Fruit fly (Drosophila melanogaster) whole organism, embryonic: ENCODE data around the gene cype.
A peak's percentile ranks its signal among the peaks of the same experiment; 100 is the strongest.

Experiments used
- Antp ChIP-seq: fragments of 200-800 bp; sonication (Bioruptor generic); optimal IDR thresholded peaks from 3 replicates; lab custom pipeline; 2016; ENCODE audit warnings: missing biosample characterization, missing genetic modification characterization
- Bgb ChIP-seq: fragments of 200-800 bp; sonication (Bioruptor generic); IDR thresholded peaks from 2 replicates; pipeline ENCODE4 v1.3.6; 2022; ENCODE audit warnings: missing biosample characterization, missing genetic modification characterization; ENCODE audit not compliant: partially characterized antibody
- CG10209 ChIP-seq: fragments of 200-800 bp; sonication (Bioruptor generic); optimal IDR thresholded peaks from 3 replicates; lab custom pipeline; 2017; ENCODE audit warnings: missing biosample characterization, mild to moderate bottlenecking, missing genetic modification characterization, missing genetic modification reagents
- CG15601 ChIP-seq: fragments of 200-800 bp; sonication (Bioruptor generic); optimal IDR thresholded peaks from 3 replicates; lab custom pipeline; 2019; ENCODE audit warnings: missing biosample characterization, mild to moderate bottlenecking, missing genetic modification characterization, moderate library complexity
- CG15696 ChIP-seq: fragments of 200-800 bp; sonication (Bioruptor generic); optimal IDR thresholded peaks from 2 replicates; lab custom pipeline; 2019; ENCODE audit warnings: missing biosample characterization, mild to moderate bottlenecking, missing genetic modification characterization, moderate library complexity
- CG16813 ChIP-seq: fragments of 200-800 bp; sonication (Bioruptor generic); IDR thresholded peaks from 3 replicates; pipeline ENCODE4 v1.3.6; 2022; ENCODE audit warnings: missing biosample characterization, missing genetic modification characterization; ENCODE audit not compliant: partially characterized antibody
- CG17912 ChIP-seq: fragments of 200-800 bp; sonication (Bioruptor generic); optimal IDR thresholded peaks from 2 replicates; lab custom pipeline; 2018; ENCODE audit warnings: missing biosample characterization, mild to moderate bottlenecking, missing genetic modification characterization
- CG18476 ChIP-seq: fragments of 200-800 bp; sonication (Bioruptor generic); optimal IDR thresholded peaks from 2 replicates; lab custom pipeline; 2016; ENCODE audit warnings: missing biosample characterization, mild to moderate bottlenecking, missing genetic modification characterization
- CG3995 ChIP-seq: fragments of 200-800 bp; sonication (Bioruptor generic); optimal IDR thresholded peaks from 3 replicates; lab custom pipeline; 2016; ENCODE audit warnings: missing biosample characterization, missing genetic modification characterization
- CG4328 ChIP-seq: fragments of 200-800 bp; sonication (Bioruptor generic); optimal IDR thresholded peaks from 3 replicates; lab custom pipeline; 2017; ENCODE audit warnings: missing biosample characterization, missing genetic modification reagents, missing genetic modification characterization
- CG6765 ChIP-seq: fragments of 200-800 bp; sonication (Bioruptor generic); optimal IDR thresholded peaks from 3 replicates; lab custom pipeline; 2017; ENCODE audit warnings: missing biosample characterization, mild to moderate bottlenecking, missing genetic modification characterization
- CG7372 ChIP-seq: fragments of 200-800 bp; sonication (Bioruptor generic); IDR thresholded peaks from 2 replicates; pipeline ENCODE4 v1.3.6; 2022; ENCODE audit warnings: missing biosample characterization, missing genetic modification characterization
- CG7839 ChIP-seq: fragments of 200-800 bp; sonication (Bioruptor generic); optimal IDR thresholded peaks from 3 replicates; lab custom pipeline; 2018; ENCODE audit warnings: missing biosample characterization, mild to moderate bottlenecking, missing genetic modification characterization, moderate library complexity
- CG7987 ChIP-seq: fragments of 200-800 bp; sonication (Bioruptor generic); optimal IDR thresholded peaks from 2 replicates; lab custom pipeline; 2018; ENCODE audit warnings: missing biosample characterization, mild to moderate bottlenecking, missing genetic modification characterization, moderate library complexity
- CG8290 ChIP-seq, 3 experiments: fragments of 200-800 bp; sonication (Bioruptor generic); optimal IDR thresholded peaks; 2 replicates each; lab custom pipeline; 2016 to 2019; ENCODE audit warnings: missing biosample characterization in 3 of 3, missing genetic modification characterization in 3 of 3, mild to moderate bottlenecking in 2 of 3, moderate library complexity in 1 of 3
- CG8924 ChIP-seq: fragments of 200-800 bp; optimal IDR thresholded peaks from 3 replicates; lab custom pipeline; 2019; ENCODE audit warnings: missing biosample characterization, mild to moderate bottlenecking, missing genetic modification characterization, moderate library complexity
- CG9727 ChIP-seq: fragments of 200-800 bp; sonication (Bioruptor generic); optimal IDR thresholded peaks from 3 replicates; lab custom pipeline; 2017; ENCODE audit warnings: missing biosample characterization, mild to moderate bottlenecking, missing genetic modification characterization
- CG9817 ChIP-seq: fragments of 200-800 bp; sonication (Bioruptor generic); optimal IDR thresholded peaks from 2 replicates; lab custom pipeline; 2018; ENCODE audit warnings: missing biosample characterization, mild to moderate bottlenecking, missing genetic modification characterization, moderate library complexity
- CG9876 ChIP-seq: fragments of 200-800 bp; sonication (Bioruptor generic); optimal IDR thresholded peaks from 2 replicates; lab custom pipeline; 2016; ENCODE audit warnings: missing biosample characterization, missing genetic modification characterization
- CTCF ChIP-seq: fragments of 200-800 bp; sonication (Bioruptor generic); optimal IDR thresholded peaks from 2 replicates; lab custom pipeline; 2017; ENCODE audit warnings: missing biosample characterization, mild to moderate bottlenecking, missing genetic modification characterization, moderate library complexity
- HLH4C ChIP-seq: fragments of 200-800 bp; sonication (Bioruptor generic); IDR thresholded peaks from 3 replicates; pipeline ENCODE4 v1.3.6; 2022; ENCODE audit warnings: missing biosample characterization, missing genetic modification characterization; ENCODE audit not compliant: partially characterized antibody
- HLHmδ ChIP-seq: fragments of 200-800 bp; sonication (Bioruptor generic); optimal IDR thresholded peaks from 2 replicates; lab custom pipeline; 2018; ENCODE audit warnings: missing biosample characterization, mild to moderate bottlenecking, missing genetic modification characterization, moderate library complexity
- Kr ChIP-seq: fragments of 200-800 bp; sonication (Bioruptor generic); optimal IDR thresholded peaks from 2 replicates; lab custom pipeline; 2017; ENCODE audit warnings: missing biosample characterization, mild to moderate bottlenecking, missing genetic modification characterization
- NC2α ChIP-seq: fragments of 200-800 bp; sonication (Bioruptor generic); optimal IDR thresholded peaks from 2 replicates; lab custom pipeline; 2016; ENCODE audit warnings: missing biosample characterization, missing genetic modification characterization
- NFAT ChIP-seq: fragments of 200-800 bp; sonication (Bioruptor generic); IDR thresholded peaks from 2 replicates; pipeline ENCODE4 v1.3.6; 2022; ENCODE audit warnings: missing biosample characterization, missing genetic modification characterization
- Scr ChIP-seq: fragments of 200-800 bp; sonication (Bioruptor generic); IDR thresholded peaks from 2 replicates; pipeline ENCODE4 v1.3.6; 2022; ENCODE audit warnings: missing biosample characterization, missing genetic modification characterization; ENCODE audit not compliant: partially characterized antibody
- Spps ChIP-seq: fragments of 200-800 bp; sonication (Bioruptor generic); optimal IDR thresholded peaks from 2 replicates; lab custom pipeline; 2018; ENCODE audit warnings: missing biosample characterization, mild to moderate bottlenecking, missing genetic modification characterization
- Sry-β ChIP-seq: fragments of 200-800 bp; sonication (Bioruptor generic); optimal IDR thresholded peaks from 2 replicates; lab custom pipeline; 2018; ENCODE audit warnings: missing biosample characterization, mild to moderate bottlenecking, missing genetic modification characterization, moderate library complexity
- Sry-δ ChIP-seq: fragments of 200-800 bp; sonication (Bioruptor generic); optimal IDR thresholded peaks from 2 replicates; lab custom pipeline; 2016; ENCODE audit warnings: missing biosample characterization, missing genetic modification characterization
- al ChIP-seq: fragments of 200-800 bp; sonication (Bioruptor generic); IDR thresholded peaks from 2 replicates; pipeline ENCODE4 v1.3.6; 2022; ENCODE audit warnings: missing biosample characterization, missing genetic modification characterization
- az2 ChIP-seq: fragments of 200-800 bp; sonication (Bioruptor generic); optimal IDR thresholded peaks from 3 replicates; lab custom pipeline; 2016; ENCODE audit warnings: missing biosample characterization, missing genetic modification characterization
- bowl ChIP-seq: fragments of 200-800 bp; sonication (Bioruptor generic); IDR thresholded peaks from 2 replicates; pipeline ENCODE4 v1.3.6; 2022; ENCODE audit warnings: missing biosample characterization, missing genetic modification characterization
- chinmo ChIP-seq: fragments of 200-800 bp; sonication (Bioruptor generic); IDR thresholded peaks from 4 replicates; pipeline ENCODE4 v1.3.6; 2022; ENCODE audit warnings: missing biosample characterization, missing genetic modification characterization; ENCODE audit not compliant: partially characterized antibody
- fd102C ChIP-seq: fragments of 200-800 bp; sonication (Bioruptor generic); optimal IDR thresholded peaks from 2 replicates; lab custom pipeline; 2018; ENCODE audit warnings: missing biosample characterization, mild to moderate bottlenecking, missing genetic modification characterization, moderate library complexity
- gce ChIP-seq: fragments of 200-800 bp; sonication (Bioruptor generic); IDR thresholded peaks from 3 replicates; pipeline ENCODE4 v1.3.6; 2022; ENCODE audit warnings: missing biosample characterization, missing genetic modification characterization
- ind ChIP-seq: fragments of 200-800 bp; sonication (Bioruptor generic); optimal IDR thresholded peaks from 3 replicates; lab custom pipeline; 2016; ENCODE audit warnings: missing biosample characterization, missing genetic modification characterization
- jing ChIP-seq: fragments of 200-800 bp; sonication (Bioruptor generic); optimal IDR thresholded peaks from 2 replicates; lab custom pipeline; 2018; ENCODE audit warnings: missing biosample characterization, mild to moderate bottlenecking, missing genetic modification characterization
- jumu ChIP-seq: fragments of 200-800 bp; sonication (Bioruptor generic); optimal IDR thresholded peaks from 3 replicates; lab custom pipeline; 2016; ENCODE audit warnings: missing biosample characterization, missing genetic modification characterization
- lmd ChIP-seq: fragments of 200-800 bp; sonication (Bioruptor generic); IDR thresholded peaks from 2 replicates; pipeline ENCODE4 v1.3.6; 2022; ENCODE audit warnings: missing biosample characterization, missing genetic modification characterization
- lov ChIP-seq, 2 experiments: fragments of 200-800 bp in 1 of 2; fragments of >200 bp in 1 of 2; sonication (Bioruptor generic) in 1 of 2; IDR thresholded peaks in 1 of 2; optimal IDR thresholded peaks in 1 of 2; 2 replicates in 1 of 2; 3 replicates in 1 of 2; pipeline versions ENCODE4 v1.3.6 to Lab custom; 2017 to 2022; ENCODE audit warnings: missing biosample characterization in 1 of 2, missing genetic modification characterization in 1 of 2
- prd ChIP-seq, 3 experiments: fragments of >200 bp in 2 of 3; fragments of 200-800 bp in 1 of 3; sonication (Bioruptor generic) in 1 of 3; optimal IDR thresholded peaks in 2 of 3; IDR thresholded peaks in 1 of 3; 2 replicates in 2 of 3; 3 replicates in 1 of 3; pipeline versions ENCODE4 v1.3.6 to Lab custom; 2017 to 2022; ENCODE audit warnings: missing biosample characterization in 1 of 3, missing genetic modification characterization in 1 of 3
- ranshi ChIP-seq: fragments of 200-800 bp; sonication (Bioruptor generic); IDR thresholded peaks from 2 replicates; pipeline ENCODE4 v1.3.6; 2022; ENCODE audit warnings: missing biosample characterization, missing genetic modification characterization
- repo ChIP-seq: fragments of 200-800 bp; sonication (Bioruptor generic); optimal IDR thresholded peaks from 2 replicates; lab custom pipeline; 2016; ENCODE audit warnings: missing biosample characterization, missing genetic modification characterization
- sim ChIP-seq: fragments of 200-800 bp; sonication (Bioruptor generic); IDR thresholded peaks from 2 replicates; pipeline ENCODE4 v1.3.6; 2022; ENCODE audit warnings: missing biosample characterization, missing genetic modification characterization
- slp2 ChIP-seq: fragments of 200-800 bp; sonication (Bioruptor generic); optimal IDR thresholded peaks from 2 replicates; lab custom pipeline; 2016; ENCODE audit warnings: missing biosample characterization, missing genetic modification characterization
- tll ChIP-seq, 2 experiments: fragments of 200-800 bp in 1 of 2; fragments of >200 bp in 1 of 2; sonication (Bioruptor generic) in 1 of 2; optimal IDR thresholded peaks; 2 replicates each; lab custom pipeline; 2017 to 2019; ENCODE audit warnings: missing biosample characterization in 2 of 2, missing genetic modification characterization in 2 of 2, mild to moderate bottlenecking in 1 of 2, moderate library complexity in 1 of 2
- yki ChIP-seq: fragments of >200 bp; optimal IDR thresholded peaks from 3 replicates; lab custom pipeline; 2018
- zfh2 ChIP-seq: fragments of 200-800 bp; sonication (Bioruptor generic); optimal IDR thresholded peaks from 2 replicates; lab custom pipeline; 2016; ENCODE audit warnings: missing biosample characterization, missing genetic modification characterization

Gene cype

DNA sequence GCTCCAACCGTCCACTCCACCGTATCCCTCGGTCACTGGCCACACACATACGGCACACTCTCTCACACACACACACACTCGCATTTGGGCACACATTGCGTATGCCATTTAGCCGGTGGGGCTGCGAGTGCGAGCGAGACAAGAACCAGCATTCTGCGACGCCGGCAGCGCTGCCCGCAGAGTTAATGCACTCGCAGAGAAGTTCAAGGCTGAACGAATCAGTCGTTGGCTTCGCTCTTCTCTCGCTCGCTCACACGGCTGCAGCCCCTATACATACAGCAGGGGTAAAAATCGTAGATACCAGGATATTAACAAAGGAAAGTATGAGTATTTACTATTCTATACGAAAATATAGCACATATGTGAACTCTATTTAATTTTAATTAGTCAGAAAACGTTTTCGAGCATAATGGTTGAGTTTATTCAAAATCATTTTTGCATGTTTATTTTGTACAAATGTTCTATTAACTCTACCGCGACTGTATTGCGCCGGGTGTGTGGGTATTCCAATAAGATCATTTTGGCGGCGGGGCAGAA is 34.0 kb upstream of the cype start (continued):
- peak; percentile 66; the same call in 1 of the 4 replicates for TF ChIP-seq chinmo (GFP tag; lab: Robert Waterston, UW)
- peak; percentile 5 for TF ChIP-seq CG9817 (tag; lab: Kevin White, UChicago)
- TF ChIP-seq repo (GFP tag; lab: Kevin White, UChicago): peak; percentile 19
- TF ChIP-seq CG4328 (GFP tag; lab: Kevin White, UChicago): peak; percentile 32
- no peak for TF ChIP-seq Kr (GFP tag; lab: Kevin White, UChicago)
- TF ChIP-seq Scr (GFP tag; lab: Robert Waterston, UW): no peak
- no peak for TF ChIP-seq prd (optimal IDR thresholded peaks at IDR 0.05; lab: Kevin White, UChicago)
- peak; percentile 81 for TF ChIP-seq prd (GFP tag; IDR thresholded peaks at IDR 0.05; lab: Robert Waterston, UW)
- no peak for TF ChIP-seq HLH4C
- TF ChIP-seq bowl (GFP tag; lab: Robert Waterston, UW): no peak
- no peak for TF ChIP-seq zfh2 (GFP tag; lab: Kevin White, UChicago)
- TF ChIP-seq yki: peak; percentile 31
- TF ChIP-seq NFAT (GFP tag; lab: Robert Waterston, UW): no peak
- no peak for TF ChIP-seq sim
- peak; percentile 64 for TF ChIP-seq CG10209 (GFP tag; lab: Kevin White, UChicago)
- TF ChIP-seq CG7839 (tag; lab: Kevin White, UChicago): peak; percentile 83
- peak; percentile 28 for TF ChIP-seq fd102C (GFP tag; lab: Kevin White, UChicago)
- TF ChIP-seq CG16813: no peak
- TF ChIP-seq gce: no peak; the same call in 2 of the 3 replicates
- TF ChIP-seq CG7987: no peak
- peak; percentile 78 for TF ChIP-seq Spps (tag; lab: Kevin White, UChicago)
- peak; percentile 68 for TF ChIP-seq CG8290 (GFP tag; optimal IDR thresholded peaks at IDR 0.05; lab: Kevin White, UChicago)
- TF ChIP-seq CG8290 (tag; optimal IDR thresholded peaks at IDR 0.05; lab: Kevin White, UChicago): peak; percentile 36 to 58
- TF ChIP-seq CG3995: no peak
- TF ChIP-seq lmd (GFP tag; lab: Robert Waterston, UW): peak; percentile 61
- peak; percentile 35 for TF ChIP-seq HLHmδ (GFP tag; lab: Kevin White, UChicago)
- no peak for TF ChIP-seq Bgb (GFP tag; lab: Robert Waterston, UW)
- TF ChIP-seq CG9727 (GFP tag; lab: Kevin White, UChicago): peak; percentile 81
- TF ChIP-seq tll (GFP tag; optimal IDR thresholded peaks at IDR 0.05; lab: Kevin White, UChicago): peak in 1 of 2 experiments; percentile 22
- TF ChIP-seq CG18476: peak; percentile 61
- TF ChIP-seq ind (GFP tag; lab: Kevin White, UChicago): peak; percentile 67
- TF ChIP-seq CG6765 (GFP tag; lab: Kevin White, UChicago): no peak
- TF ChIP-seq Antp (GFP tag; lab: Kevin White, UChicago): peak; percentile 30
- TF ChIP-seq CG15601 (tag; lab: Kevin White, UChicago): peak; percentile 84
- peak; percentile 6 for TF ChIP-seq slp2
- TF ChIP-seq CG8924 (tag; lab: Kevin White, UChicago): peak; percentile 85
- peak; percentile 13 for TF ChIP-seq CTCF (GFP tag; lab: Kevin White, UChicago)
- TF ChIP-seq al (GFP tag; lab: Robert Waterston, UW): no peak
- peak; percentile 40 for TF ChIP-seq jing (GFP tag; lab: Kevin White, UChicago)
- no peak for TF ChIP-seq lov (optimal IDR thresholded peaks at IDR 0.05; lab: Kevin White, UChicago)
- TF ChIP-seq lov (GFP tag; IDR thresholded peaks at IDR 0.05; lab: Robert Waterston, UW): 0 out of 3 replicates have a peak, but pooled peaks have one; percentile 40
- no peak for TF ChIP-seq CG9876
- 0 out of 2 replicates have a peak, but pooled peaks have one; percentile 35 for TF ChIP-seq ranshi (GFP tag; lab: Robert Waterston, UW)
- peak; percentile 83 for TF ChIP-seq CG15696 (tag; lab: Kevin White, UChicago)
- TF ChIP-seq CG7372: 0 out of 2 replicates have a peak, but pooled peaks have one; percentile 39
- peak; percentile 14 for TF ChIP-seq Sry-β (GFP tag; lab: Kevin White, UChicago)
- TF ChIP-seq Sry-δ (GFP tag; lab: Kevin White, UChicago): peak; percentile 27
- TF ChIP-seq az2: peak; percentile 70
- TF ChIP-seq CG17912 (GFP tag; lab: Kevin White, UChicago): no peak
- peak; percentile 44 for TF ChIP-seq NC2α (GFP tag; lab: Kevin White, UChicago)
- TF ChIP-seq jumu (GFP tag; lab: Kevin White, UChicago): peak; percentile 58
